Worm (Caenorhabditis elegans) whole organism, L4 larva: Measurements from ENCODE around the gene F47B8.2.

Experiments used
- gei-8 ChIP-seq: fragments of 200-800 bp; sonication (Bioruptor generic); optimal IDR thresholded peaks from 2 replicates; lab custom pipeline; 2018; ENCODE audit warnings: mild to moderate bottlenecking, missing genetic modification characterization, missing compliant biosample characterization
- pha-4 ChIP-seq, 2 experiments: fragments of 150-350 bp in 1 of 2; fragments of 200-800 bp in 1 of 2; sonication (Bioruptor generic) in 1 of 2; IDR thresholded peaks in 1 of 2; optimal IDR thresholded peaks in 1 of 2; 2 replicates each; pipeline versions ENCODE4 v1.3.6 to Lab custom; 2014 to 2022; ENCODE audit warnings: missing genetic modification characterization in 2 of 2, missing genetic modification reagents in 2 of 2, missing biosample characterization in 1 of 2, missing compliant biosample characterization in 1 of 2
- tag-97 ChIP-seq: fragments of 200-800 bp; sonication (Bioruptor generic); IDR thresholded peaks from 2 replicates; pipeline ENCODE4 v1.3.6; 2022; ENCODE audit warnings: missing genetic modification characterization, missing compliant biosample characterization

ce11 chrV:14294396-14294795 lies 22.0 kb downstream of the F47B8.2 start, which contains the start of gene F14D7.9:
- TF ChIP-seq pha-4 (GFP tag; IDR thresholded peaks at IDR 0.05; lab: Robert Waterston, UW) (no peak), pha-4 (tag; optimal IDR thresholded peaks at IDR 0.05; lab: Kevin White, UChicago) (no peak), gei-8 (GFP tag; lab: Kevin White, UChicago) (no peak), tag-97 (no peak)
